Worm (Caenorhabditis elegans): Measurements from ENCODE around the gene clu-1.

Gene clu-1

DNA sequence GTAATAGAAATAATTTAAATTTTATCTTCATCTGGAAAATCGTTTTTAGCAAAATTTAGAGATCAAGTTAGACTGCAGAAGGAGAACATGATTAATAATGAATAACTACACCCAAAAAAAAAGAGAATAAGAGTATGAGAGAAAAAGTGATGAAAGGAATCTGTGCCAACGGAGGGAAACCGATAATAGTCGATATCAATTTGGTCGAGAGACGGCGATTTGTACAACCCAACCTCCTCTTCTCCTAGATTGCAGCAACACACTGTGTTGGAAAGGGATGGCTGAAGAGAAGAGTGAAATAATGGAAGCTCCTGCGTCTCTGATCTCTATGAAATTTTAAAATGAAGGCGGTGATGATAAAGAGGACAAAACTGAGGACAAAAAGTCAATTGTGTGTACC is 46.8 kb downstream of the clu-1 start:
- TF ChIP-seq nfyb-1 (GFP tag; IDR thresholded peaks at IDR 0.05): 0 out of 2 replicates have a peak, but pooled peaks have one; percentile 24
- TF ChIP-seq ceh-91 (GFP tag; IDR thresholded peaks at IDR 0.05): no peak
- TF ChIP-seq ets-4 (GFP tag; optimal IDR thresholded peaks at IDR 0.05): peak; percentile 30
- no peak for TF ChIP-seq rec-8 (tag; optimal IDR thresholded peaks at IDR 0.05)
- TF ChIP-seq attf-5 (GFP tag; optimal IDR thresholded peaks at IDR 0.05): peak; percentile 34
- no peak for TF ChIP-seq chd-7 (tag; optimal IDR thresholded peaks at IDR 0.05)
- no peak for TF ChIP-seq aptf-2 (GFP tag; conservative IDR thresholded peaks at IDR 0.05)
- no peak for TF ChIP-seq sptf-2 (GFP tag; optimal IDR thresholded peaks at IDR 0.05)
- TF ChIP-seq nhr-80 (tag; optimal IDR thresholded peaks at IDR 0.05): peak; percentile 96
- TF ChIP-seq dox-1 (GFP tag; IDR thresholded peaks at IDR 0.05): 0 out of 2 replicates have a peak, but pooled peaks have one; percentile 40

- TF ChIP-seq nhr-80 (tag; optimal IDR thresholded peaks at IDR 0.05): peak; percentile 76
- no peak for TF ChIP-seq ztf-18 (tag; optimal IDR thresholded peaks at IDR 0.05)
These were observed 48.8 kb downstream of the clu-1 start for ce11 chrIII:9472464-9472863.

DNA sequence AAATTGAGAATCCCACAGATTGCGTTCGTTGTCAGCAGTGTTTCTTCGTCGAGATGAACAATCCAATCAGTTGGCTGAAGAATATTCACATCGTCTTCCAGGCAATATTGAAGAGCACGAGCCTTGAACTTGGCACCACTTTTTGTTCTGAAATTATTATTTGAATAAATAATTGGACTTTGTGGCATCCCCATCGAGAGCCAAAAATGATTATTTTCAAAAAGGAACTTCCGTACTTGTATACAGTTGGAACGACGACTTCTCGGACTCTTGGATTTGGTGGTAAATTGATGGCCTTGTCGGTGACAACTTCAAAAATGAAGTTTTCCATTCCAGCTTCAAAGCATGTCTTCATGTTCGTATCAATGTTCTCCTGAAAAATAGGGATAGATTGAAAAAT is 49.3 kb downstream of the clu-1 start:
- no peak for TF ChIP-seq cebp-1 (GFP tag; IDR thresholded peaks at IDR 0.05)
- TF ChIP-seq cebp-1 (tag; optimal IDR thresholded peaks at IDR 0.05): no peak
- TF ChIP-seq F23B12.7 (tag; optimal IDR thresholded peaks at IDR 0.05; ENCODE audit: insufficient read depth): no peak
- TF ChIP-seq tbp1 (GFP tag; optimal IDR thresholded peaks at IDR 0.05): no peak
- TF ChIP-seq lag-1 (GFP tag; IDR thresholded peaks at IDR 0.05): no peak
- TF ChIP-seq dpl-1 (GFP tag; optimal IDR thresholded peaks at IDR 0.05): no peak
- no peak for TF ChIP-seq hmg-20 (GFP tag; IDR thresholded peaks at IDR 0.05)
- no peak for TF ChIP-seq bed-1 (GFP tag; IDR thresholded peaks at IDR 0.05)
- no peak for TF ChIP-seq lsy-27 (tag; optimal IDR thresholded peaks at IDR 0.05; ENCODE audit: borderline replicate concordance, insufficient read depth)
- TF ChIP-seq mes-4 (tag; optimal IDR thresholded peaks at IDR 0.05): no peak
- TF ChIP-seq aptf-2 (GFP tag; conservative IDR thresholded peaks at IDR 0.05): no peak
- TF ChIP-seq F37B4.10 (GFP tag; IDR thresholded peaks at IDR 0.05): no peak
- TF ChIP-seq ceh-40 (GFP tag; IDR thresholded peaks at IDR 0.05): no peak

DNA sequence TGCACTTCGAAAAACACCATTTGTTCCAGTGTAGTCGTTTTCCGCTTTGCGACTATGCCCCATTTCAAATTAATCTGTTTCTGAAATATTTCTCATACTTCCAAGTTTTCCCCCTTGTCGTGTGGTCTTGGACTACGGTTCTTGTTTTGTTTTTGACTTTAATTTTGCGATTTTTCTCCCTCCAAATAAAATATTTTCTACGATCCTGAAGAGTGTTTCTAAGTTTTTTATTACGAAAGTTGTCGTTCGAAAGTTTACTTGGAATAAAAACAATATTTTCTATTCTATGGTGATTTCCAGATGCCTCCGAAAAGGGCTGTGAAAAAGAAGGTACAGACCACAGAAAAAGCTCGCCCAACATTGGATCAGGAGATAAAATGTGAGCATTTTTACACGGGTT is 53.4 kb downstream of the clu-1 start, which contains the start of gene tag-342:
Gene tag-342 (plus strand): TSS at position 301 of the 400 bp plus-strand sequence.
- TF ChIP-seq cebp-1 (GFP tag; IDR thresholded peaks at IDR 0.05) (no peak), cebp-1 (tag; optimal IDR thresholded peaks at IDR 0.05) (no peak), hrde-1 (tag; optimal IDR thresholded peaks at IDR 0.05; ENCODE audit: borderline replicate concordance) (no peak), snpc-3.4 (tag; optimal IDR thresholded peaks at IDR 0.05) (no peak), F33H1.4 (GFP tag; IDR thresholded peaks at IDR 0.05) (no peak), ztf-25 (GFP tag; IDR thresholded peaks at IDR 0.05) (no peak), ets-4 (GFP tag; optimal IDR thresholded peaks at IDR 0.05) (no peak), pbrm-1 (GFP tag; IDR thresholded peaks at IDR 0.05) (no peak), madf-8 (GFP tag; conservative IDR thresholded peaks at IDR 0.05) (no peak), hmg-1.2 (GFP tag; IDR thresholded peaks at IDR 0.05) (no peak), pha-4 (tag; optimal IDR thresholded peaks at IDR 0.05) (no peak), B0035.1 (tag; optimal IDR thresholded peaks at IDR 0.05) (no peak), let-607 (tag; optimal IDR thresholded peaks at IDR 0.05) (no peak), tbx-9 (tag; optimal IDR thresholded peaks at IDR 0.05; ENCODE audit: borderline replicate concordance) (no peak), sea-2 (GFP tag; IDR thresholded peaks at IDR 0.05) (no peak)

Data from whole organism, young adult.